Worm (Caenorhabditis elegans): ENCODE data around the gene T15H9.4.

The T15H9.4 gene

ce11 chrII:9624110-9624695, 12.5 kb downstream of the T15H9.4 start, which contains the start of the genes dnj-20 and ZK1307.8:
dnj-20 (minus strand) TSS chrII:9624176.
ZK1307.8 (plus strand) TSS chrII:9624613.
- TF ChIP-seq ztf-11 (tag; optimal IDR thresholded peaks at IDR 0.05): no peak
- no peak for TF ChIP-seq aly-2 (tag; optimal IDR thresholded peaks at IDR 0.05)
- TF ChIP-seq fkh-8 (tag; optimal IDR thresholded peaks at IDR 0.05): no peak
- TF ChIP-seq lin-35 (GFP tag; optimal IDR thresholded peaks at IDR 0.05): peak in 1 of 2 experiments; percentile 25
- peak; percentile 22 for TF ChIP-seq blmp-1 (tag; optimal IDR thresholded peaks at IDR 0.05)
- TF ChIP-seq lin-13 (GFP tag; optimal IDR thresholded peaks at IDR 0.05): no peak
- TF ChIP-seq alr-1 (tag; optimal IDR thresholded peaks at IDR 0.05; ENCODE audit: borderline replicate concordance): no peak
- no peak for TF ChIP-seq nhr-77 (tag; optimal IDR thresholded peaks at IDR 0.05)
- no peak for TF ChIP-seq hlh-4 (tag; optimal IDR thresholded peaks at IDR 0.05)
- no peak for TF ChIP-seq lin-15B (tag; optimal IDR thresholded peaks at IDR 0.05)
- no peak for TF ChIP-seq mef-2 (tag; optimal IDR thresholded peaks at IDR 0.05)
- no peak for TF ChIP-seq mab-9 (GFP tag; IDR thresholded peaks at IDR 0.05)
- no peak for TF ChIP-seq unc-30 (tag; optimal IDR thresholded peaks at IDR 0.05)
- TF ChIP-seq grh-1 (GFP tag; IDR thresholded peaks at IDR 0.05): no peak
- TF ChIP-seq pax-3 (tag; optimal IDR thresholded peaks at IDR 0.05): no peak
- TF ChIP-seq nhr-20 (tag; optimal IDR thresholded peaks at IDR 0.05): peak; percentile 3
- no peak for TF ChIP-seq fos-1 (tag; optimal IDR thresholded peaks at IDR 0.05)
- no peak for TF ChIP-seq nhr-237 (tag; optimal IDR thresholded peaks at IDR 0.05)
- no peak for TF ChIP-seq isw-1 (GFP tag; IDR thresholded peaks at IDR 0.05)
- no peak for TF ChIP-seq ceh-90 (tag; optimal IDR thresholded peaks at IDR 0.05)
- TF ChIP-seq xbp-1 (tag; optimal IDR thresholded peaks at IDR 0.05): peak; percentile 98
- no peak for TF ChIP-seq irx-1 (tag; optimal IDR thresholded peaks at IDR 0.05)
- no peak for TF ChIP-seq unc-98 (GFP tag; IDR thresholded peaks at IDR 0.05)
- no peak for TF ChIP-seq tlp-1 (tag; optimal IDR thresholded peaks at IDR 0.05)
- TF ChIP-seq lir-3 (tag; optimal IDR thresholded peaks at IDR 0.05; ENCODE audit: poor library complexity): no peak
- TF ChIP-seq ceh-88 (GFP tag; IDR thresholded peaks at IDR 0.05): no peak
- TF ChIP-seq tbx-2 (tag; optimal IDR thresholded peaks at IDR 0.05): no peak
- no peak for TF ChIP-seq hpl-2 (GFP tag; optimal IDR thresholded peaks at IDR 0.05)
- TF ChIP-seq C04F5.9 (tag; optimal IDR thresholded peaks at IDR 0.05): no peak
- no peak for TF ChIP-seq ceh-8 (GFP tag; optimal IDR thresholded peaks at IDR 0.05)
- no peak for TF ChIP-seq pag-3 (tag; optimal IDR thresholded peaks at IDR 0.05; ENCODE audit: borderline replicate concordance, insufficient read depth)
- no peak for TF ChIP-seq egl-27 (tag; optimal IDR thresholded peaks at IDR 0.05)
- no peak for TF ChIP-seq snu-23 (GFP tag; optimal IDR thresholded peaks at IDR 0.05)
- no peak for TF ChIP-seq swsn-7 (tag; optimal IDR thresholded peaks at IDR 0.05)
- no peak for TF ChIP-seq fkh-4 (tag; optimal IDR thresholded peaks at IDR 0.05; ENCODE audit: borderline replicate concordance)
- no peak for TF ChIP-seq ceh-82 (tag; optimal IDR thresholded peaks at IDR 0.05)
- no peak for TF ChIP-seq F16B12.6 (tag; optimal IDR thresholded peaks at IDR 0.05)
- peak; percentile 22 for TF ChIP-seq mep-1 (tag; optimal IDR thresholded peaks at IDR 0.05)
- no peak for TF ChIP-seq mdl-1 (tag; optimal IDR thresholded peaks at IDR 0.05)
- TF ChIP-seq sptf-1 (tag; optimal IDR thresholded peaks at IDR 0.05): no peak
- TF ChIP-seq elt-3 (tag; optimal IDR thresholded peaks at IDR 0.05): peak in 1 of 6 experiments; percentile 33
- peak; percentile 14 to 46 for TF ChIP-seq lsy-2 (tag; optimal IDR thresholded peaks at IDR 0.05)
- TF ChIP-seq sox-4 (tag; optimal IDR thresholded peaks at IDR 0.05): no peak
- TF ChIP-seq nhr-71 (tag; optimal IDR thresholded peaks at IDR 0.05): peak; percentile 6
- no peak for TF ChIP-seq jun-1 (tag; optimal IDR thresholded peaks at IDR 0.05)
- TF ChIP-seq nhr-11 (tag; optimal IDR thresholded peaks at IDR 0.05): no peak
- no peak for TF ChIP-seq aha-1 (tag; optimal IDR thresholded peaks at IDR 0.05)
- peak; percentile 19 for TF ChIP-seq lin-14 (GFP tag; optimal IDR thresholded peaks at IDR 0.05)
- no peak for TF ChIP-seq ces-1 (GFP tag; optimal IDR thresholded peaks at IDR 0.05)
- no peak for TF ChIP-seq nhr-76 (tag; optimal IDR thresholded peaks at IDR 0.05)
- no peak for TF ChIP-seq nhr-85 (tag)
- TF ChIP-seq snpc-4 (tag; optimal IDR thresholded peaks at IDR 0.05): no peak
- TF ChIP-seq pqm-1 (tag; optimal IDR thresholded peaks at IDR 0.05): no peak
